Fruit fly (Drosophila melanogaster): ENCODE data around the gene G6P.

- TF ChIP-seq Myc (optimal IDR thresholded peaks at IDR 0.05) (no peak), h (optimal IDR thresholded peaks at IDR 0.05) (no peak), psq (optimal IDR thresholded peaks at IDR 0.05) (no peak), insv (optimal IDR thresholded peaks at IDR 0.05) (no peak), Sin3A (optimal IDR thresholded peaks at IDR 0.05) (no peak), ttk (optimal IDR thresholded peaks at IDR 0.05) (no peak)
These were observed 43.9 kb downstream of the G6P start, which contains the start of gene CG15399 for dm6 chr2L:2771676-2772075.

Measured in Kc167 (cell line).